Worm (Caenorhabditis elegans) whole organism, late embryonic: ENCODE measurements around the gene toc-1.

Source experiments
- K02D7.2 ChIP-seq: sonication (generic microtip); optimal IDR thresholded peaks from 2 replicates; lab custom pipeline; 2017; ENCODE audit warnings: mild to moderate bottlenecking, missing genetic modification characterization, missing compliant biosample characterization
- ceh-2 ChIP-seq: sonication (generic microtip); optimal IDR thresholded peaks from 2 replicates; lab custom pipeline; 2016; ENCODE audit warnings: missing genotype, missing genetic modification characterization, missing compliant biosample characterization
- ceh-30 ChIP-seq: fragments of 150-350 bp; optimal IDR thresholded peaks from 2 replicates; lab custom pipeline; 2014; ENCODE audit warnings: missing biosample characterization, missing genetic modification characterization
- ceh-45 ChIP-seq: fragments of 200-800 bp; sonication (Bioruptor generic); IDR thresholded peaks from 2 replicates; pipeline ENCODE4 v1.3.6; 2022; ENCODE audit warnings: missing genetic modification reagents, missing genetic modification characterization, missing compliant biosample characterization
- ceh-9 ChIP-seq: sonication (generic microtip); optimal IDR thresholded peaks from 2 replicates; lab custom pipeline; 2016; ENCODE audit warnings: mild to moderate bottlenecking, missing genetic modification characterization, inconsistent platforms, missing compliant biosample characterization
- elt-2 ChIP-seq: sonication (generic microtip); optimal IDR thresholded peaks from 2 replicates; lab custom pipeline; 2016; ENCODE audit warnings: missing genetic modification reagents, missing genetic modification characterization, missing compliant biosample characterization
- ets-4 ChIP-seq: sonication (generic microtip); optimal IDR thresholded peaks from 2 replicates; lab custom pipeline; 2016; ENCODE audit warnings: missing genetic modification characterization, missing compliant biosample characterization
- hlh-6 ChIP-seq: sonication (generic microtip); optimal IDR thresholded peaks from 2 replicates; lab custom pipeline; 2016; ENCODE audit warnings: missing genotype, missing genetic modification characterization, missing compliant biosample characterization
- madf-2 ChIP-seq: sonication (generic microtip); optimal IDR thresholded peaks from 2 replicates; lab custom pipeline; 2017; ENCODE audit warnings: missing genetic modification characterization, missing compliant biosample characterization
- ztf-16 ChIP-seq: sonication (generic microtip); optimal IDR thresholded peaks from 2 replicates; lab custom pipeline; 2017; ENCODE audit warnings: missing genetic modification characterization, missing compliant biosample characterization

- TF ChIP-seq ets-4 (tag; lab: Kevin White, UChicago) (no peak), madf-2 (tag; lab: Kevin White, UChicago) (no peak), ceh-45 (GFP tag; lab: Robert Waterston, UW) (no peak), K02D7.2 (tag; lab: Kevin White, UChicago) (no peak), ztf-16 (tag; lab: Kevin White, UChicago) (no peak), ceh-9 (tag; lab: Kevin White, UChicago) (no peak), ceh-2 (tag; lab: Kevin White, UChicago) (no peak), hlh-6 (tag; lab: Kevin White, UChicago) (no peak), ceh-30 (no peak), elt-2 (tag; lab: Kevin White, UChicago) (peak; percentile 23)
These were observed 16.2 kb downstream of the toc-1 start for ce11 chrIII:5291281-5291680.
